Worm (Caenorhabditis elegans) whole organism, L2 larva: ENCODE results near the gene K02E11.6.

Source experiments
- F13H6.1 ChIP-seq: sonication (generic microtip); optimal IDR thresholded peaks from 2 replicates; lab custom pipeline; 2016; ENCODE audit warnings: missing genetic modification characterization, missing compliant biosample characterization
- Y55F3AM.14 ChIP-seq: fragments of 200-800 bp; sonication (Bioruptor generic); optimal IDR thresholded peaks from 2 replicates; lab custom pipeline; 2018; ENCODE audit warnings: mild to moderate bottlenecking, missing genetic modification characterization, missing compliant biosample characterization
- ZK546.5 ChIP-seq: sonication (generic microtip); optimal IDR thresholded peaks from 2 replicates; lab custom pipeline; 2017; ENCODE audit warnings: missing biosample characterization, missing genetic modification characterization
- aly-2 ChIP-seq: fragments of 150-350 bp; optimal IDR thresholded peaks from 2 replicates; lab custom pipeline; 2014; ENCODE audit warnings: missing biosample characterization, missing genetic modification characterization
- ama-1 ChIP-seq: fragments of 150-350 bp; optimal IDR thresholded peaks from 2 replicates; lab custom pipeline; 2018; ENCODE audit warnings: inconsistent platforms
- ceh-16 ChIP-seq: fragments of 150-350 bp; optimal IDR thresholded peaks from 2 replicates; lab custom pipeline; 2014; ENCODE audit warnings: missing biosample characterization, missing genetic modification characterization
- ceh-82 ChIP-seq: fragments of 150-350 bp; optimal IDR thresholded peaks from 2 replicates; lab custom pipeline; 2014; ENCODE audit warnings: missing biosample characterization, missing genetic modification characterization
- dmd-4 ChIP-seq: sonication (generic microtip); optimal IDR thresholded peaks from 2 replicates; lab custom pipeline; 2017; ENCODE audit warnings: missing biosample characterization, missing genetic modification characterization
- egl-27 ChIP-seq: sonication (generic microtip); optimal IDR thresholded peaks from 3 replicates; lab custom pipeline; 2017; ENCODE audit warnings: missing biosample characterization, missing genetic modification reagents, missing genetic modification characterization
- elt-1 ChIP-seq: fragments of 150-350 bp; optimal IDR thresholded peaks from 2 replicates; lab custom pipeline; 2014; ENCODE audit warnings: missing biosample characterization, missing genetic modification characterization
- elt-3 ChIP-seq: sonication (generic microtip); optimal IDR thresholded peaks from 2 replicates; lab custom pipeline; 2017; ENCODE audit warnings: missing biosample characterization, missing genetic modification characterization
- fos-1 ChIP-seq: fragments of 150-350 bp; optimal IDR thresholded peaks from 2 replicates; lab custom pipeline; 2014; ENCODE audit warnings: missing biosample characterization, missing genetic modification characterization
- gmeb-1 ChIP-seq: fragments of 150-350 bp; optimal IDR thresholded peaks from 2 replicates; lab custom pipeline; 2014; ENCODE audit warnings: missing biosample characterization, missing genetic modification characterization
- lin-11 ChIP-seq: fragments of 150-350 bp; sonication (generic microtip); optimal IDR thresholded peaks from 2 replicates; lab custom pipeline; 2014; ENCODE audit warnings: missing biosample characterization, missing genetic modification characterization, inconsistent platforms, mixed read lengths
- lin-13 ChIP-seq: fragments of 150-350 bp; optimal IDR thresholded peaks from 2 replicates; lab custom pipeline; 2014; ENCODE audit warnings: missing biosample characterization, missing genetic modification reagents, missing genetic modification characterization
- lin-39 ChIP-seq: fragments of 150-350 bp; optimal IDR thresholded peaks from 2 replicates; lab custom pipeline; 2014; ENCODE audit warnings: missing biosample characterization, missing genetic modification reagents, missing genetic modification characterization
- lsy-2 ChIP-seq, 2 experiments: fragments of 150-350 bp in 1 of 2; sonication (generic microtip) in 1 of 2; optimal IDR thresholded peaks; 2 replicates each; lab custom pipeline; 2014 to 2017; ENCODE audit warnings: missing biosample characterization in 2 of 2, missing genetic modification characterization in 2 of 2
- mbf-1 ChIP-seq: sonication (generic microtip); optimal IDR thresholded peaks from 2 replicates; lab custom pipeline; 2017; ENCODE audit warnings: missing biosample characterization, missing genetic modification characterization
- mdl-1 ChIP-seq, 2 experiments: fragments of 150-350 bp in 1 of 2; sonication (generic microtip) in 1 of 2; optimal IDR thresholded peaks; 2 replicates each; lab custom pipeline; 2017; ENCODE audit warnings: missing biosample characterization in 2 of 2, missing genetic modification characterization in 2 of 2
- nhr-10 ChIP-seq: sonication (generic microtip); optimal IDR thresholded peaks from 2 replicates; lab custom pipeline; 2017; ENCODE audit warnings: missing biosample characterization, missing genetic modification characterization
- nhr-129 ChIP-seq: fragments of 150-350 bp; optimal IDR thresholded peaks from 2 replicates; lab custom pipeline; 2014; ENCODE audit warnings: missing biosample characterization, missing genetic modification characterization
- nhr-23 ChIP-seq: fragments of 150-350 bp; optimal IDR thresholded peaks from 2 replicates; lab custom pipeline; 2014; ENCODE audit warnings: missing biosample characterization, missing genetic modification reagents, missing genetic modification characterization
- nhr-237 ChIP-seq: fragments of 150-350 bp; optimal IDR thresholded peaks from 2 replicates; lab custom pipeline; 2014; ENCODE audit warnings: missing biosample characterization, missing genetic modification characterization
- nhr-6 ChIP-seq: fragments of 150-350 bp; optimal IDR thresholded peaks from 2 replicates; lab custom pipeline; 2014; ENCODE audit warnings: missing biosample characterization, missing genetic modification characterization
- nhr-77 ChIP-seq: fragments of 150-350 bp; optimal IDR thresholded peaks from 2 replicates; lab custom pipeline; 2014; ENCODE audit warnings: missing biosample characterization, missing genetic modification characterization
- peb-1 ChIP-seq: fragments of 150-350 bp; optimal IDR thresholded peaks from 2 replicates; lab custom pipeline; 2014; ENCODE audit warnings: missing biosample characterization, missing genetic modification characterization
- skn-1 ChIP-seq: sonication (generic microtip); optimal IDR thresholded peaks from 2 replicates; lab custom pipeline; 2017; ENCODE audit warnings: missing biosample characterization, missing genetic modification characterization
- sma-3 ChIP-seq: sonication (generic microtip); optimal IDR thresholded peaks from 2 replicates; lab custom pipeline; 2016; ENCODE audit warnings: missing genetic modification reagents, missing genetic modification characterization, missing compliant biosample characterization
- sma-9 ChIP-seq, 2 experiments: fragments of 150-350 bp in 1 of 2; sonication (generic microtip) in 1 of 2; optimal IDR thresholded peaks; 2 replicates each; lab custom pipeline; 2014 to 2016; ENCODE audit warnings: missing genetic modification characterization in 2 of 2, mild to moderate bottlenecking in 1 of 2, missing biosample characterization in 1 of 2, missing compliant biosample characterization in 1 of 2, missing genetic modification reagents in 1 of 2, moderate library complexity in 1 of 2
- unc-55 ChIP-seq: fragments of 150-350 bp; sonication (generic microtip); optimal IDR thresholded peaks from 3 replicates; lab custom pipeline; 2014; ENCODE audit warnings: missing biosample characterization, missing genetic modification reagents, missing genetic modification characterization
- unc-62 ChIP-seq: fragments of 150-350 bp; optimal IDR thresholded peaks from 2 replicates; lab custom pipeline; 2014; ENCODE audit warnings: missing biosample characterization, missing genetic modification reagents, missing genetic modification characterization
- zag-1 ChIP-seq: fragments of 150-350 bp; optimal IDR thresholded peaks from 2 replicates; lab custom pipeline; 2014; ENCODE audit warnings: missing biosample characterization, missing genetic modification characterization
- ztf-1 ChIP-seq: fragments of 200-800 bp; sonication (Bioruptor generic); conservative IDR thresholded peaks from 2 replicates; pipeline ENCODE4 v1.3.6; 2022; ENCODE audit warnings: missing genetic modification characterization, missing compliant biosample characterization
- ztf-11 ChIP-seq: sonication (generic microtip); optimal IDR thresholded peaks from 2 replicates; lab custom pipeline; 2017; ENCODE audit warnings: missing biosample characterization, missing genetic modification characterization
- ztf-4 ChIP-seq: fragments of 150-350 bp; optimal IDR thresholded peaks from 2 replicates; lab custom pipeline; 2014; ENCODE audit warnings: missing biosample characterization, missing genetic modification characterization

The K02E11.6 gene

ce11 chrV:14289363-14289762 lies 40.8 kb downstream of the K02E11.6 start, which contains the start of gene F14D7.1:
F14D7.1 (minus strand) TSS chrV:14289463.
- TF ChIP-seq nhr-129 (tag; lab: Kevin White, UChicago) (no peak), mbf-1 (tag; lab: Kevin White, UChicago) (no peak), unc-55 (GFP tag; lab: Kevin White, UChicago) (no peak), ama-1 (lab: Kevin White, UChicago) (no peak), ceh-16 (tag; lab: Kevin White, UChicago) (no peak), nhr-6 (no peak), peb-1 (no peak), skn-1 (tag; lab: Kevin White, UChicago) (no peak), lin-13 (GFP tag; lab: Kevin White, UChicago) (no peak), sma-9 (GFP tag; optimal IDR thresholded peaks at IDR 0.05; lab: Kevin White, UChicago) (no peak), sma-9 (tag; optimal IDR thresholded peaks at IDR 0.05; lab: Kevin White, UChicago) (no peak), ZK546.5 (no peak), nhr-237 (tag; lab: Kevin White, UChicago) (no peak), lin-39 (tag; lab: Kevin White, UChicago) (no peak), fos-1 (tag; lab: Kevin White, UChicago) (no peak), sma-3 (GFP tag; lab: Kevin White, UChicago) (no peak), egl-27 (tag; lab: Kevin White, UChicago) (no peak), F13H6.1 (tag; lab: Kevin White, UChicago) (no peak), unc-62 (GFP tag; lab: Kevin White, UChicago) (no peak), Y55F3AM.14 (no peak)

ce11 chrV:14290636-14291035 lies 42.0 kb downstream of the K02E11.6 start, which contains the start of gene F14D7.18:
F14D7.18 (minus strand) TSS chrV:14290736.
- TF ChIP-seq ztf-4 (tag; lab: Kevin White, UChicago) = no peak
- no peak for TF ChIP-seq unc-55 (GFP tag; lab: Kevin White, UChicago)
- TF ChIP-seq mdl-1 (tag; optimal IDR thresholded peaks at IDR 0.05; lab: Kevin White, UChicago) = no peak
- no peak for TF ChIP-seq fos-1 (tag; lab: Kevin White, UChicago)
- no peak for TF ChIP-seq aly-2 (tag; lab: Kevin White, UChicago)
- no peak for TF ChIP-seq dmd-4 (tag; lab: Kevin White, UChicago)
- no peak for TF ChIP-seq nhr-237 (tag; lab: Kevin White, UChicago)
- TF ChIP-seq nhr-77 (tag; lab: Kevin White, UChicago) = no peak
- TF ChIP-seq nhr-10 = no peak
- no peak for TF ChIP-seq ceh-82
- TF ChIP-seq nhr-6 = no peak
- TF ChIP-seq ztf-11 (tag; lab: Kevin White, UChicago) = no peak
- TF ChIP-seq lin-11 (tag; lab: Kevin White, UChicago) = no peak
- TF ChIP-seq egl-27 (tag; lab: Kevin White, UChicago) = no peak
- no peak for TF ChIP-seq gmeb-1
- TF ChIP-seq ama-1 (lab: Kevin White, UChicago) = no peak

ce11 chrV:14293667-14294194 lies 45.1 kb downstream of the K02E11.6 start, which contains the start of gene F14D7.2:
F14D7.2 (minus strand) TSS chrV:14293717.
- no peak for TF ChIP-seq nhr-77 (tag; lab: Kevin White, UChicago)
- TF ChIP-seq nhr-10 = no peak
- TF ChIP-seq unc-62 (GFP tag; lab: Kevin White, UChicago) = no peak
- TF ChIP-seq lin-39 (tag; lab: Kevin White, UChicago) = no peak
- no peak for TF ChIP-seq ZK546.5
- no peak for TF ChIP-seq lsy-2 (tag; optimal IDR thresholded peaks at IDR 0.05; lab: Kevin White, UChicago)
- no peak for TF ChIP-seq peb-1
- no peak for TF ChIP-seq elt-1 (tag; lab: Kevin White, UChicago)
- no peak for TF ChIP-seq elt-3 (tag; lab: Kevin White, UChicago)
- TF ChIP-seq mdl-1 (tag; optimal IDR thresholded peaks at IDR 0.05; lab: Kevin White, UChicago) = no peak
- no peak for TF ChIP-seq nhr-6
- no peak for TF ChIP-seq nhr-23

- TF ChIP-seq fos-1 (tag; lab: Kevin White, UChicago) (no peak), sma-9 (GFP tag; optimal IDR thresholded peaks at IDR 0.05; lab: Kevin White, UChicago) (no peak), sma-9 (tag; optimal IDR thresholded peaks at IDR 0.05; lab: Kevin White, UChicago) (no peak), Y55F3AM.14 (no peak), ceh-16 (tag; lab: Kevin White, UChicago) (no peak), lsy-2 (tag; optimal IDR thresholded peaks at IDR 0.05; lab: Kevin White, UChicago) (no peak), gmeb-1 (no peak), ztf-1 (GFP tag; lab: Robert Waterston, UW) (no peak), mdl-1 (tag; optimal IDR thresholded peaks at IDR 0.05; lab: Kevin White, UChicago) (no peak), zag-1 (tag; lab: Kevin White, UChicago) (no peak), sma-3 (GFP tag; lab: Kevin White, UChicago) (no peak), nhr-10 (no peak), nhr-6 (no peak), mbf-1 (tag; lab: Kevin White, UChicago) (no peak)
Observed at ce11 chrV:14294396-14294795, 45.8 kb downstream of the K02E11.6 start, which contains the start of gene F14D7.9. F14D7.9 (plus strand) TSS chrV:14294696.
